Fruit fly (Drosophila melanogaster) whole organism, embryonic: ENCODE results near the gene pim.

Source experiments
- Adf1 ChIP-seq: fragments of 200-800 bp; sonication (Bioruptor generic); IDR thresholded peaks from 2 replicates; pipeline ENCODE4 v1.3.6; 2022; ENCODE audit warnings: missing biosample characterization, missing genetic modification characterization
- CG10147 ChIP-seq: fragments of 200-800 bp; sonication (Bioruptor generic); optimal IDR thresholded peaks from 2 replicates; lab custom pipeline; 2019; ENCODE audit warnings: missing biosample characterization, mild to moderate bottlenecking, missing genetic modification characterization, moderate library complexity
- CG11560 ChIP-seq: fragments of 200-800 bp; sonication (Bioruptor generic); IDR thresholded peaks from 3 replicates; pipeline ENCODE4 v1.3.6; 2022; ENCODE audit warnings: missing biosample characterization, missing genetic modification characterization
- CG12391 ChIP-seq: fragments of 200-800 bp; sonication (Bioruptor generic); optimal IDR thresholded peaks from 3 replicates; lab custom pipeline; 2018; ENCODE audit warnings: missing biosample characterization, mild to moderate bottlenecking, missing genetic modification characterization, moderate library complexity
- CG13123 ChIP-seq: fragments of 200-800 bp; sonication (Bioruptor generic); optimal IDR thresholded peaks from 2 replicates; lab custom pipeline; 2016; ENCODE audit warnings: missing biosample characterization, missing genetic modification characterization
- CG13296 ChIP-seq: fragments of 200-800 bp; sonication (Bioruptor generic); optimal IDR thresholded peaks from 3 replicates; lab custom pipeline; 2018; ENCODE audit warnings: missing biosample characterization, mild to moderate bottlenecking, missing genetic modification characterization
- CG1529 ChIP-seq: fragments of 200-800 bp; sonication (Bioruptor generic); optimal IDR thresholded peaks from 3 replicates; lab custom pipeline; 2018; ENCODE audit warnings: missing biosample characterization, missing genetic modification characterization
- CG15601 ChIP-seq: fragments of 200-800 bp; sonication (Bioruptor generic); optimal IDR thresholded peaks from 3 replicates; lab custom pipeline; 2019; ENCODE audit warnings: missing biosample characterization, mild to moderate bottlenecking, missing genetic modification characterization, moderate library complexity
- CG18476 ChIP-seq: fragments of 200-800 bp; sonication (Bioruptor generic); optimal IDR thresholded peaks from 2 replicates; lab custom pipeline; 2016; ENCODE audit warnings: missing biosample characterization, mild to moderate bottlenecking, missing genetic modification characterization
- CG2116 ChIP-seq: fragments of 200-800 bp; sonication (Bioruptor generic); optimal IDR thresholded peaks from 3 replicates; lab custom pipeline; 2018; ENCODE audit warnings: missing biosample characterization, mild to moderate bottlenecking, missing genetic modification characterization
- CG2120 ChIP-seq: fragments of 200-800 bp; sonication (Bioruptor generic); optimal IDR thresholded peaks from 3 replicates; lab custom pipeline; 2016; ENCODE audit warnings: missing biosample characterization, missing genetic modification characterization
- CG2712 ChIP-seq: fragments of 200-800 bp; optimal IDR thresholded peaks from 3 replicates; lab custom pipeline; 2019; ENCODE audit warnings: missing biosample characterization, mild to moderate bottlenecking, missing genetic modification characterization, moderate library complexity
- CG30020 ChIP-seq: fragments of 200-800 bp; optimal IDR thresholded peaks from 2 replicates; lab custom pipeline; 2019; ENCODE audit warnings: missing biosample characterization, mild to moderate bottlenecking, missing genetic modification characterization, moderate library complexity
- CG31388 ChIP-seq: fragments of 200-800 bp; sonication (Bioruptor generic); optimal IDR thresholded peaks from 2 replicates; lab custom pipeline; 2016; ENCODE audit warnings: missing biosample characterization, missing genetic modification characterization
- CG31441 ChIP-seq: fragments of 200-800 bp; sonication (Bioruptor generic); IDR thresholded peaks from 2 replicates; pipeline ENCODE4 v1.3.6; 2022; ENCODE audit warnings: missing biosample characterization, missing genetic modification characterization
- CG4360 ChIP-seq: fragments of 200-800 bp; sonication (Bioruptor generic); IDR thresholded peaks from 2 replicates; pipeline ENCODE4 v1.3.6; 2022; ENCODE audit warnings: missing biosample characterization, missing genetic modification characterization
- CG6765 ChIP-seq: fragments of 200-800 bp; sonication (Bioruptor generic); optimal IDR thresholded peaks from 3 replicates; lab custom pipeline; 2017; ENCODE audit warnings: missing biosample characterization, mild to moderate bottlenecking, missing genetic modification characterization
- CG8924 ChIP-seq: fragments of 200-800 bp; optimal IDR thresholded peaks from 3 replicates; lab custom pipeline; 2019; ENCODE audit warnings: missing biosample characterization, mild to moderate bottlenecking, missing genetic modification characterization, moderate library complexity
- CG9437 ChIP-seq: fragments of 200-800 bp; sonication (Bioruptor generic); optimal IDR thresholded peaks from 2 replicates; lab custom pipeline; 2018; ENCODE audit warnings: missing biosample characterization, mild to moderate bottlenecking, missing genetic modification characterization
- ERR ChIP-seq: fragments of 200-800 bp; sonication (Bioruptor generic); optimal IDR thresholded peaks from 2 replicates; lab custom pipeline; 2016; ENCODE audit warnings: missing biosample characterization, missing genetic modification characterization
- HmgZ ChIP-seq: fragments of 200-800 bp; sonication (Bioruptor generic); optimal IDR thresholded peaks from 2 replicates; lab custom pipeline; 2018; ENCODE audit warnings: missing biosample characterization, mild to moderate bottlenecking, missing genetic modification characterization
- Hmx ChIP-seq: fragments of 200-800 bp; sonication (Bioruptor generic); optimal IDR thresholded peaks from 2 replicates; lab custom pipeline; 2016; ENCODE audit warnings: missing biosample characterization, missing genetic modification characterization
- Jarid2 ChIP-seq: fragments of 200-800 bp; sonication (Bioruptor generic); optimal IDR thresholded peaks from 3 replicates; lab custom pipeline; 2017; ENCODE audit warnings: mild to moderate bottlenecking, missing biosample characterization, missing genetic modification reagents, missing genetic modification characterization
- MESR4 ChIP-seq: fragments of 200-800 bp; sonication (Bioruptor generic); optimal IDR thresholded peaks from 2 replicates; lab custom pipeline; 2018; ENCODE audit warnings: missing biosample characterization, mild to moderate bottlenecking, missing genetic modification characterization, moderate library complexity
- Mes4 ChIP-seq: fragments of 200-800 bp; sonication (Bioruptor generic); optimal IDR thresholded peaks from 2 replicates; lab custom pipeline; 2016; ENCODE audit warnings: missing biosample characterization, missing genetic modification characterization
- Nf-YB ChIP-seq: fragments of 200-800 bp; sonication (Bioruptor generic); optimal IDR thresholded peaks from 3 replicates; lab custom pipeline; 2019; ENCODE audit warnings: missing biosample characterization, mild to moderate bottlenecking, missing genetic modification characterization, moderate library complexity
- Opbp ChIP-seq: fragments of 200-800 bp; sonication (Bioruptor generic); IDR thresholded peaks from 3 replicates; pipeline ENCODE4 v1.3.6; 2022; ENCODE audit warnings: missing biosample characterization, missing genetic modification characterization; ENCODE audit not compliant: partially characterized antibody
- Sry-δ ChIP-seq: fragments of 200-800 bp; sonication (Bioruptor generic); optimal IDR thresholded peaks from 2 replicates; lab custom pipeline; 2016; ENCODE audit warnings: missing biosample characterization, missing genetic modification characterization
- amos ChIP-seq: fragments of 200-800 bp; sonication (Bioruptor generic); IDR thresholded peaks from 2 replicates; pipeline ENCODE4 v1.3.6; 2022; ENCODE audit warnings: missing biosample characterization, missing genetic modification characterization; ENCODE audit not compliant: partially characterized antibody
- br ChIP-seq: fragments of >200 bp; optimal IDR thresholded peaks from 2 replicates; lab custom pipeline; 2017
- chinmo ChIP-seq: fragments of 200-800 bp; sonication (Bioruptor generic); IDR thresholded peaks from 4 replicates; pipeline ENCODE4 v1.3.6; 2022; ENCODE audit warnings: missing biosample characterization, missing genetic modification characterization; ENCODE audit not compliant: partially characterized antibody
- corto ChIP-seq: fragments of 200-800 bp; sonication (Bioruptor generic); optimal IDR thresholded peaks from 2 replicates; lab custom pipeline; 2016; ENCODE audit warnings: missing biosample characterization, mild to moderate bottlenecking, missing genetic modification characterization, moderate library complexity
- eve ChIP-seq, 2 experiments: fragments of >200 bp; optimal IDR thresholded peaks; 2 replicates each; lab custom pipeline; 2017; ENCODE audit warnings: missing biosample characterization in 2 of 2, missing genetic modification characterization in 2 of 2
- fd96Cb ChIP-seq: fragments of 200-800 bp; sonication (Bioruptor generic); optimal IDR thresholded peaks from 2 replicates; lab custom pipeline; 2018; ENCODE audit warnings: missing biosample characterization, mild to moderate bottlenecking, missing genetic modification characterization, moderate library complexity
- ftz-f1 ChIP-seq: fragments of 200-800 bp; sonication (Bioruptor generic); optimal IDR thresholded peaks from 2 replicates; lab custom pipeline; 2016; ENCODE audit warnings: missing biosample characterization, missing genetic modification characterization
- gce ChIP-seq: fragments of 200-800 bp; sonication (Bioruptor generic); IDR thresholded peaks from 3 replicates; pipeline ENCODE4 v1.3.6; 2022; ENCODE audit warnings: missing biosample characterization, missing genetic modification characterization
- klu ChIP-seq: fragments of 200-800 bp; sonication (Bioruptor generic); IDR thresholded peaks from 2 replicates; pipeline ENCODE4 v1.3.6; 2022; ENCODE audit warnings: missing biosample characterization, missing genetic modification characterization
- knrl ChIP-seq: fragments of 200-800 bp; sonication (Bioruptor generic); IDR thresholded peaks from 3 replicates; pipeline ENCODE4 v1.3.6; 2022; ENCODE audit warnings: missing biosample characterization, missing genetic modification characterization; ENCODE audit not compliant: partially characterized antibody
- mam ChIP-seq: fragments of 200-800 bp; sonication (Bioruptor generic); optimal IDR thresholded peaks from 3 replicates; lab custom pipeline; 2016; ENCODE audit warnings: missing biosample characterization, missing genetic modification characterization
- nom ChIP-seq: fragments of 200-800 bp; sonication (Bioruptor generic); optimal IDR thresholded peaks from 2 replicates; lab custom pipeline; 2017; ENCODE audit warnings: missing biosample characterization, missing genetic modification characterization, mild to moderate bottlenecking, moderate library complexity, missing genetic modification reagents
- pfk ChIP-seq: fragments of 200-800 bp; sonication (Bioruptor generic); optimal IDR thresholded peaks from 2 replicates; lab custom pipeline; 2018; ENCODE audit warnings: missing biosample characterization, mild to moderate bottlenecking, missing genetic modification characterization, moderate library complexity
- pho ChIP-seq: fragments of 200-800 bp; sonication (Bioruptor generic); optimal IDR thresholded peaks from 2 replicates; lab custom pipeline; 2016; ENCODE audit warnings: missing biosample characterization, missing genetic modification characterization
- schlank ChIP-seq: fragments of 200-800 bp; sonication (Bioruptor generic); optimal IDR thresholded peaks from 2 replicates; lab custom pipeline; 2018; ENCODE audit warnings: missing biosample characterization, mild to moderate bottlenecking, missing genetic modification characterization
- sens ChIP-seq: fragments of 200-800 bp; sonication (Bioruptor generic); peaks from one replicate; lab custom pipeline; 2016; ENCODE audit warnings: missing biosample characterization, missing genetic modification characterization
- sisA ChIP-seq: fragments of 200-800 bp; sonication (Bioruptor generic); IDR thresholded peaks from 2 replicates; pipeline ENCODE4 v1.3.6; 2022; ENCODE audit warnings: missing biosample characterization, missing genetic modification characterization
- tna ChIP-seq: fragments of 200-800 bp; sonication (Bioruptor generic); IDR thresholded peaks from 2 replicates; pipeline ENCODE4 v1.3.6; 2022; ENCODE audit warnings: missing biosample characterization, missing genetic modification characterization; ENCODE audit not compliant: partially characterized antibody
- tup ChIP-seq: fragments of 200-800 bp; sonication (Bioruptor generic); optimal IDR thresholded peaks from 2 replicates; lab custom pipeline; 2016; ENCODE audit warnings: missing biosample characterization, mild to moderate bottlenecking, missing genetic modification characterization, moderate library complexity
- unc-4 ChIP-seq: fragments of 200-800 bp; sonication (Bioruptor generic); IDR thresholded peaks from 2 replicates; pipeline ENCODE4 v1.3.6; 2022; ENCODE audit warnings: missing biosample characterization, missing genetic modification characterization; ENCODE audit not compliant: partially characterized antibody

pim gene

dm6 chr2L:10395642-10396487, 33.1 kb downstream of the pim start, which contains the start of gene Mdh1 (continued):
- TF ChIP-seq HmgZ (no peak), CG31441 (GFP tag; lab: Robert Waterston, UW) (peak; percentile 97), ERR (GFP tag; lab: Kevin White, UChicago) (peak; percentile 91), nom (peak; percentile 52), CG9437 (GFP tag; lab: Kevin White, UChicago) (peak; percentile 63), mam (GFP tag; lab: Kevin White, UChicago) (no peak), CG11560 (tag; lab: Robert Waterston, UW) (peak; percentile 97), Opbp (GFP tag; lab: Robert Waterston, UW) (0 out of 3 replicates have a peak, but pooled peaks have one; percentile 27), CG2712 (no peak), corto (GFP tag; lab: Kevin White, UChicago) (peak; percentile 34), CG13296 (GFP tag; lab: Kevin White, UChicago) (no peak), Sry-δ (GFP tag; lab: Kevin White, UChicago) (peak; percentile 53), pho (GFP tag; lab: Kevin White, UChicago) (no peak), gce (GFP tag; lab: Robert Waterston, UW) (no peak), CG12391 (tag; lab: Kevin White, UChicago) (peak; percentile 40), Nf-YB (GFP tag; lab: Kevin White, UChicago) (peak; percentile 6), sisA (GFP tag; lab: Robert Waterston, UW) (no peak), eve (GFP tag; optimal IDR thresholded peaks at IDR 0.05; lab: Kevin White, UChicago) (peak in 1 of 2 experiments; percentile 67), CG6765 (no peak), chinmo (GFP tag; lab: Robert Waterston, UW) (0 out of 4 replicates have a peak, but pooled peaks have one; percentile 13), MESR4 (GFP tag; lab: Kevin White, UChicago) (peak; percentile 70)
- TF ChIP-seq, all 482 proteins: peak for 34

- no peak for TF ChIP-seq CG18476 (GFP tag; lab: Kevin White, UChicago)
- no peak for TF ChIP-seq CG31388 (GFP tag; lab: Kevin White, UChicago)
- TF ChIP-seq knrl, result peak; percentile 48; the same call in 2 of the 3 replicates
- TF ChIP-seq tna (GFP tag; lab: Robert Waterston, UW), result no peak
- peak; percentile 92 for TF ChIP-seq CG30020
- no peak for TF ChIP-seq CG4360 (GFP tag; lab: Robert Waterston, UW)
- TF ChIP-seq CG9437 (GFP tag; lab: Kevin White, UChicago), result peak; percentile 35
- TF ChIP-seq Jarid2 (GFP tag; lab: Kevin White, UChicago), result no peak
- peak; percentile 49; the same call in 1 of the 2 replicates for TF ChIP-seq amos (GFP tag; lab: Robert Waterston, UW)
- no peak for TF ChIP-seq CG2120 (GFP tag; lab: Kevin White, UChicago)
- peak; percentile 97 for TF ChIP-seq CG2116 (GFP tag; lab: Kevin White, UChicago)
- TF ChIP-seq Hmx (GFP tag; lab: Kevin White, UChicago), result no peak
- TF ChIP-seq pfk, result no peak
- TF ChIP-seq br (lab: Kevin White, UChicago), result no peak
- no peak for TF ChIP-seq fd96Cb (tag; lab: Kevin White, UChicago)
- no peak for TF ChIP-seq ftz-f1 (GFP tag; lab: Kevin White, UChicago)
- TF ChIP-seq Mes4 (GFP tag; lab: Kevin White, UChicago), result no peak
- no peak for TF ChIP-seq tup (GFP tag; lab: Kevin White, UChicago)
- TF ChIP-seq CG13123, result no peak
- TF ChIP-seq CG15601, result no peak
- no peak for TF ChIP-seq CG10147 (GFP tag; lab: Kevin White, UChicago)
- TF ChIP-seq Adf1 (GFP tag; lab: Robert Waterston, UW), result no peak
- no peak for TF ChIP-seq klu (GFP tag; lab: Robert Waterston, UW)
- no peak for TF ChIP-seq mam (GFP tag; lab: Kevin White, UChicago)
- no peak for TF ChIP-seq CG8924 (tag; lab: Kevin White, UChicago)
- TF ChIP-seq schlank (tag; lab: Kevin White, UChicago), result no peak
- TF ChIP-seq CG1529 (GFP tag; lab: Kevin White, UChicago), result no peak
- 0 out of 2 replicates have a peak, but pooled peaks have one; percentile 25 for TF ChIP-seq unc-4 (GFP tag; lab: Robert Waterston, UW)
- no peak for TF ChIP-seq sens
These were observed 33.7 kb downstream of the pim start, which contains the start of gene Cnot4 for dm6 chr2L:10396488-10396824. Cnot4 (plus strand) TSS chr2L:10396716.
